Fruit fly (Drosophila melanogaster): ENCODE measurements around the gene HDAC3.

HDAC3 gene

dm6 chr3R:5470586-5471283 lies 3.7 kb downstream of the HDAC3 start, which contains the start of the genes mRpL44 and Snr1:
mRpL44 (minus strand) TSS chr3R:5470636.
Snr1 (plus strand) TSS chr3R:5470926.
- TF ChIP-seq CTCF (optimal IDR thresholded peaks at IDR 0.05) (no peak), CG8478 (optimal IDR thresholded peaks at IDR 0.05) (no peak)

- TF ChIP-seq CG8478 (optimal IDR thresholded peaks at IDR 0.05): no peak
- TF ChIP-seq CTCF (optimal IDR thresholded peaks at IDR 0.05): no peak
Observed at dm6 chr3R:5467619-5468018, 6.8 kb downstream of the HDAC3 start, which contains the start of gene POLDIP2. POLDIP2 (plus strand) TSS chr3R:5467778.

dm6 chr3R:5466875-5467274 lies 7.5 kb downstream of the HDAC3 start, which contains the start of gene RpL35A:
RpL35A (minus strand) TSS chr3R:5467101.
- TF ChIP-seq CTCF (optimal IDR thresholded peaks at IDR 0.05) (peak in 1 of 2 experiments; percentile 58), CG8478 (optimal IDR thresholded peaks at IDR 0.05) (no peak)

dm6 chr3R:5464481-5464880 lies 9.9 kb downstream of the HDAC3 start, which contains the start of gene PEK:
PEK (minus strand) TSS chr3R:5464753.
- TF ChIP-seq CTCF (optimal IDR thresholded peaks at IDR 0.05) (no peak), CG8478 (optimal IDR thresholded peaks at IDR 0.05) (no peak)

dm6 chr3R:5463199-5463949 lies 11.0 kb downstream of the HDAC3 start:
- TF ChIP-seq CG8478 (optimal IDR thresholded peaks at IDR 0.05) (no peak), CTCF (optimal IDR thresholded peaks at IDR 0.05) (no peak)

- TF ChIP-seq CTCF (optimal IDR thresholded peaks at IDR 0.05): no peak
- TF ChIP-seq CG8478 (optimal IDR thresholded peaks at IDR 0.05): no peak
Observed at dm6 chr3R:5458627-5459026, 15.8 kb downstream of the HDAC3 start.

dm6 chr3R:5454334-5454733 lies 20.1 kb downstream of the HDAC3 start:
- TF ChIP-seq CTCF (optimal IDR thresholded peaks at IDR 0.05): no peak
- no peak for TF ChIP-seq CG8478 (optimal IDR thresholded peaks at IDR 0.05)

dm6 chr3R:5438750-5439149 lies 35.6 kb downstream of the HDAC3 start:
- TF ChIP-seq CG8478 (optimal IDR thresholded peaks at IDR 0.05): no peak
- TF ChIP-seq CTCF (optimal IDR thresholded peaks at IDR 0.05): no peak

- TF ChIP-seq CG8478 (optimal IDR thresholded peaks at IDR 0.05) (no peak), CTCF (optimal IDR thresholded peaks at IDR 0.05) (no peak)
Observed at dm6 chr3R:5429786-5430185, 44.6 kb downstream of the HDAC3 start.

- TF ChIP-seq CTCF (optimal IDR thresholded peaks at IDR 0.05): no peak
- TF ChIP-seq CG8478 (optimal IDR thresholded peaks at IDR 0.05): no peak
Observed at dm6 chr3R:5427157-5427556, 47.2 kb downstream of the HDAC3 start, which contains the start of gene CG12147. CG12147 (minus strand) TSS chr3R:5427257.

Data from S2 (cell line).